Worm (Caenorhabditis elegans): ENCODE results near the gene F53F4.7.

ce11 chrV:13562748-13563147, 51.0 kb downstream of the F53F4.7 start:
- no peak for TF ChIP-seq tbx-2 (tag; optimal IDR thresholded peaks at IDR 0.05)
- TF ChIP-seq nhr-25 (tag; optimal IDR thresholded peaks at IDR 0.05) = no peak
- no peak for TF ChIP-seq unc-62 (GFP tag; optimal IDR thresholded peaks at IDR 0.05)
- no peak for TF ChIP-seq nhr-77 (tag; optimal IDR thresholded peaks at IDR 0.05)
- no peak for TF ChIP-seq fos-1 (tag; optimal IDR thresholded peaks at IDR 0.05)
- no peak for TF ChIP-seq pqm-1 (tag; optimal IDR thresholded peaks at IDR 0.05)
- TF ChIP-seq egl-27 (tag; optimal IDR thresholded peaks at IDR 0.05) = no peak
- no peak for TF ChIP-seq ceh-28 (tag; optimal IDR thresholded peaks at IDR 0.05)

Measured in whole organism, L3 larva.